Fruit fly (Drosophila melanogaster): ENCODE results near the gene CG8945.

CG8945 gene

DNA sequence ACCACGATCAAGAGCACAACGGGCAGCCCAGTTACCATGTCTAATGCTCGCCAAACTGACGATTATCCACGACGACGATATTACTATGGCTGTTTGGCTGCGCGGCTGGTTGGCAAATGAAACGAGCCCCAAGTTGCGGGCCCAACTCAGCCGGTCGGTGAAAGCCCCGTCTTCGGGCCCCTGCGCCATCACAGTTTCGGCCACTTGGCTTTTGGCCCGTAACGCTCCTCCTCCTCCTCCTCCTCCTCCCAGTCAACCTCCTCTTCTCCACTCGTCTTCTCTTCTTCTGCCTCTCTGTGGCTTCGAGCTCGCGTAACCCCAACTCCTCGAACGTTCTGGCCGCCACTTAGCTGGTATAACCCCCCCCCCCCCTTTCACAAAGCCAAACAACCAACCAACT is at the start of gene CG8945:
TSS of gene CG8945 (minus strand) at position 101 of the 400 bp plus-strand sequence.
- TF ChIP-seq EcR (GFP tag; optimal IDR thresholded peaks at IDR 0.05) (no peak), Dll (optimal IDR thresholded peaks at IDR 0.05) (no peak), pan (optimal IDR thresholded peaks at IDR 0.05) (no peak), usp (GFP tag; optimal IDR thresholded peaks at IDR 0.05) (no peak), psq (optimal IDR thresholded peaks at IDR 0.05) (no peak), CG8478 (optimal IDR thresholded peaks at IDR 0.05) (no peak)

DNA sequence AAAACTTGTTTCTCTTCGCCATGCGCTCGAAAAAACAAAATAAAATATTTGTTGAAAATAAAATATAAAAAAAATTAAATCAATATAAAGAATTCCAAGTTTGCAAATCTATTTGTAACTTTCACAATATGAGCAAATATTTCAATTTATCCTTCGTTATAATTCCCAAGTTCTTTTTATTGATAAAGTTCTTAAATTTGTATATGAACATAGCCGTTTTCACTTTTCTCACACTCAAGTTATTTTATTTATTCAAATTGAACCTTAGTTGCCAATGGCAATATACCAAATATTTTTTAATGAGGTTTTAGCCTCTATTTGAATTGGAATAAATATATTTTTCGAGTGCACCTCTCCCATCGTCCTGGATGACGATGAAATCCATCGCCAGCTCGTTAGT is 45.2 kb upstream of the CG8945 start:
- TF ChIP-seq psq (optimal IDR thresholded peaks at IDR 0.05): no peak

DNA sequence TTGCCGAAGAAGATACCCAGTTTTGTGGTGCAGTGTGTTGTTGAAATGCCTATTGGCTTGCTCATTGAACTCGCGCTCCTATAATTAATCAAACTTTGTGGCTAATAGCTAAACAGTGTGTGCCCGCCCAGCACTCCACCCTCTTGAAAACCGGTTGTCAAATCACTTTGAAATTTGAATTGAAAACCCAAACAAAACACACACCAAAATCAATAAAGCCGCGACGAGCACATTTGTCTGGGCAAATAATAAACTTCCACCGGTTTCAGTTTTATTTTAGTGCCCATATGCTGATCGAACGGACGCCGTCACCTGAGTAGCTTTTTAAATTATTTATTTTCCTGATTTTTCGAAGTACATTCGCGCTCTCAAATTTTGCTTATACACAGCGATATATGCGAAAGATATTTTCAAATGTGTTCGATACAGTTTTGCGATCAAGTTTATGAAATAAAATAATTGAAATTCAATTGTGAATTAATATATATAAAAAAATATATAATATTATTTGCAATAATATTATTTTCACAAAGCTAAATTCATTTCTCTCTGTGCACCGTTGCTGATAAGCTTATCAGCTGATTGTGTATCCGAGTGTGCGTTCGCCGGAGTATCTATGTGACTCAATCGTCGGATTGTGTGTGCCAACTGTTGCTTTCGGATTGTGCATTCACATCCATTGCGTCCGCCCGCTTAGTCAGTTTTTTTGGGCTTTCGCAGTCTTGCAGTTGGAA is 42.4 kb upstream of the CG8945 start:
- TF ChIP-seq Dll (optimal IDR thresholded peaks at IDR 0.05) (no peak), EcR (GFP tag; optimal IDR thresholded peaks at IDR 0.05) (no peak), pan (optimal IDR thresholded peaks at IDR 0.05) (no peak), usp (GFP tag; optimal IDR thresholded peaks at IDR 0.05) (no peak), CG8478 (optimal IDR thresholded peaks at IDR 0.05) (no peak), psq (optimal IDR thresholded peaks at IDR 0.05) (no peak)

DNA sequence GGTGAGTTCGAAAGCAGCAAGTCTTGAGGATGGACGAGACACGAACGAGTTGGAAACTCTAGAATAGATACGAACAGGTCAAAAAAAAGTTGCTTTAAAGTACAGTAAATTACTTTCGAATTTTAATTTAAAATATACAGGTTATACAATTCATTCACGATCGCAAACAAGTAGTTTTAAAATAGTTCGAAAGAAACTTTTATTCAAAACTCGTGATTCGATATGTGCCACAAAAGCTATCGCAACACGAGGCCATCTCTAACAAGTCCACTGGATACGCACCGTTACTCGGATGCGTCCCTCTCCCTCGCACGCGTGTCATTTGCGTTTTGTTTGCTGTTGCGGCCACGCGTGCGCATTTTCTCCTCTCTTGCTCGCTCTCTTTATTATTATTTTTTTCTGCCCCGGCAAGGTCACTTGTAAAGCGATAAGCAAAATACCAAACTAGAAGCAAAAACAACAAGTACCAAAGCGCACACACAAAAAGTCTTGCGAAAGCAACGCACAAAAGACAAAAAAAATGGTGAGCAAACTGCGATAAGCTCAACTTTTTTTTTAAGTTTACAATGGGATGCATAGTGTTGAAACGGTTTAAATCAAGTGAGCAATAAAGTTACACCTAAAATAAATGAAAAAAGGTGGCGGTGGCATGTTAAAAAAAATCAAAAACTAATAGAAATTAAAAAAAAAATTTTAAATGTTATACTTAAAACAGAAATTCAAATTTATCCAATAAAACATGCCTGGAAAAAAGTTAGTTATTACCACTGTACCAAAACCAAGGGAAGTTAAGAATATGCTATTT is 37.7 kb upstream of the CG8945 start:
- no peak for TF ChIP-seq usp (GFP tag; optimal IDR thresholded peaks at IDR 0.05)
- no peak for TF ChIP-seq psq (optimal IDR thresholded peaks at IDR 0.05)
- TF ChIP-seq CG8478 (optimal IDR thresholded peaks at IDR 0.05): no peak
- no peak for TF ChIP-seq Dll (optimal IDR thresholded peaks at IDR 0.05)
- TF ChIP-seq pan (optimal IDR thresholded peaks at IDR 0.05): no peak
- TF ChIP-seq EcR (GFP tag; optimal IDR thresholded peaks at IDR 0.05): no peak

DNA sequence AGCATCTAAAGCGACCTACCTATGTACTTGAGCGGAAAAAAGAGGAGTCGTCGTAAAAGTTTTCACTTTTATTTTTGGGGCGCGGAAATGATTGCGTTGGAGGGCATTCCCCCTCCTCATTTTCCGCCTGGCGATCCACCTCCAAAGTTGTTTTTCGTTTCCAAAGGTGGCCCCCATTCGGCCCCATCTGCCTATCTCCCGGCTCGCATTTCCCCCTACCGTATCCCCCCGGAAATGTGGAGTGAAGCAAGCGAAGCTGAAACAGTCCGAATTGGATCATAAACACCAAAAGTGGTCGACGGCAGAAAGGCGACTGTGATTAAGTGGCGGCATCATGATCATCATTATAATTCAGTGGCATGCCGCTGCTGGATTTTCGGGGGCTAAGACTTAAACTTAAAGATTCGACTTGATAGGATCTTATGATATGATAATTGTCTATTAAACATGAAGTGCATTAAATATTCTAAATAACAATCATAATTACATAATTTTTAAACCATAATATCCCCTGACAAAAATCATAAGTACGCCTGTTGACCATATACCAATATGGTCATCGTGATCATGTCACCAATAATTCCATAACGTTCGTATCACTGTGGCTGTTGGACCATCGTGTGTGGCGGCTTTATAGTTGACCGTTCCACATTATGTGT is 36.2 kb upstream of the CG8945 start:
- TF ChIP-seq Dll (optimal IDR thresholded peaks at IDR 0.05) (no peak), psq (optimal IDR thresholded peaks at IDR 0.05) (no peak), usp (GFP tag; optimal IDR thresholded peaks at IDR 0.05) (no peak), pan (optimal IDR thresholded peaks at IDR 0.05) (no peak), EcR (GFP tag; optimal IDR thresholded peaks at IDR 0.05) (no peak), CG8478 (optimal IDR thresholded peaks at IDR 0.05) (no peak)

DNA sequence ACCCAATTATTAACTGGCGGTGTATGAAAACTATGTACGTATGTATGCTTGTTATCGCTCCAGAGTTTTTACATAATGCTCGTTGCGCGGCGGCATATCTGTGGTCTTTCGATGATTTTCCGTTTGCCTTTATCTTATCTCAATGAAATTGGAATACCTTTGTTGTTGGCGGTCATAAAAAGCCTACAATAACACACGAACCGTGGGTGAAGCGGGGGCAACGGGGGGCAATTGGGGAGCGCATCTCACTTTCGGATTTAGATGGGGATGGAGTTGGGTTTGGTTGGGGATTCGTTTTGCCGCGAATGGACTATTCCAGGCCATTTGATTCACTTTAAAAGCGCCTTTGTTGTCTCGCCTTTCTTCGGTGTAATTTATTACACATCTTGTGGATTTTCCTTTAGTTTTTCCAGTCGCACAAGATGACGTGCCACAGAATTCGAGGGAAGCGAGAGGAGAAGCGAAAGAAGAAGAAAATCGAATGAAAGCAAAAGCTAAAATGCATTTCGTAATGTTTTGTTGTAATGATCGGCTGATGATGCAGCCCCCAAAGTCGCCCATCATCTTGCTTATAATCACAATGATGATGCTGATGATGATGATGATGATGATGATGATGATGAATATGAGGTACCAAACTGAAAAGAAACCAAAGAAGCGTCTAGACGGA is 35.1 kb upstream of the CG8945 start:
- TF ChIP-seq CG8478 (optimal IDR thresholded peaks at IDR 0.05) (no peak), pan (optimal IDR thresholded peaks at IDR 0.05) (no peak), usp (GFP tag; optimal IDR thresholded peaks at IDR 0.05) (no peak), Dll (optimal IDR thresholded peaks at IDR 0.05) (no peak), psq (optimal IDR thresholded peaks at IDR 0.05) (no peak), EcR (GFP tag; optimal IDR thresholded peaks at IDR 0.05) (no peak)

dm6 chrX:17121600-17121999 is 34.1 kb upstream of the CG8945 start:
- TF ChIP-seq psq (optimal IDR thresholded peaks at IDR 0.05) (no peak), CG8478 (optimal IDR thresholded peaks at IDR 0.05) (no peak)

DNA sequence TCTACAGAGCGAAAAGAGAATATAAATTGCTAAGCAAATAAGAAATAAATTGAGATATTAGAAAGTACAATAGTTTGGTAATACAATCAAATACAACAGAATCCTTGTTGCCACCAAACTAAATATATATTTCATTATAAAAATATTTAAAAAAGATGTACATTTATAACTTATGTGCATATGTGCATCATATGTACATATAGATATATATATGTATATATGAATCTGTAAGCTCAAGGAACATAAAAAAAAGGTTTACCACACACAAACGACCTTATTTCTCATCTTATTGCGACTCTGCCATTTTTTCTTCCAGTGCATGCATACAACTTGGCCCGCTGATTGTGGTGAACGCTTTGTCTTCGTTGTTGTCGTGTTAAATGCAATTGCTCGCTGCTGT is 25.8 kb upstream of the CG8945 start:
- TF ChIP-seq usp (GFP tag; optimal IDR thresholded peaks at IDR 0.05) (no peak), EcR (GFP tag; optimal IDR thresholded peaks at IDR 0.05) (no peak), pan (optimal IDR thresholded peaks at IDR 0.05) (no peak), CG8478 (optimal IDR thresholded peaks at IDR 0.05) (no peak), Dll (optimal IDR thresholded peaks at IDR 0.05) (no peak), psq (optimal IDR thresholded peaks at IDR 0.05) (no peak)

- TF ChIP-seq EcR (GFP tag; optimal IDR thresholded peaks at IDR 0.05): peak in 1 of 2 experiments; percentile 66
- no peak for TF ChIP-seq pan (optimal IDR thresholded peaks at IDR 0.05)
These were observed 24.8 kb upstream of the CG8945 start for dm6 chrX:17111958-17112953.

DNA sequence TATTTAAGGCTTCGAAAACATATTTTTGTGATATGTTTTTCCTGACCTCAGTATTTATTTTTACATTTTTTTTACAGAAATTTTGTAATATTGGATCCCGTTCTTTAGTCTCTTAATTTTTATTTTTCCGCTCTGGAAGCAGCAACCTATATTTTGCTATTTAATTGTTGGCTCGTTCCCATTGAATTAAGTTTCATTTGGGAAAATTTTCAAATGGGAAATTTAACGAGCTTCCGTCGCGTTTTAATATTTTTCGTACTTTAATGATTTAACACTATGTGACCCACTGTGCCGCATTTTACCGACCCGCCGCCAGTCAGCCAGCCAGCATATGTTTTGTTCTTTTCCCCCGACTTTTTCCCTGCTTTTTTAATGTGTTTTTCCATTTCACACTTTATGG is 23.8 kb upstream of the CG8945 start:
- no peak for TF ChIP-seq Dll (optimal IDR thresholded peaks at IDR 0.05)
- TF ChIP-seq psq (optimal IDR thresholded peaks at IDR 0.05): no peak
- no peak for TF ChIP-seq EcR (GFP tag; optimal IDR thresholded peaks at IDR 0.05)
- no peak for TF ChIP-seq CG8478 (optimal IDR thresholded peaks at IDR 0.05)
- TF ChIP-seq pan (optimal IDR thresholded peaks at IDR 0.05): no peak
- no peak for TF ChIP-seq usp (GFP tag; optimal IDR thresholded peaks at IDR 0.05)

DNA sequence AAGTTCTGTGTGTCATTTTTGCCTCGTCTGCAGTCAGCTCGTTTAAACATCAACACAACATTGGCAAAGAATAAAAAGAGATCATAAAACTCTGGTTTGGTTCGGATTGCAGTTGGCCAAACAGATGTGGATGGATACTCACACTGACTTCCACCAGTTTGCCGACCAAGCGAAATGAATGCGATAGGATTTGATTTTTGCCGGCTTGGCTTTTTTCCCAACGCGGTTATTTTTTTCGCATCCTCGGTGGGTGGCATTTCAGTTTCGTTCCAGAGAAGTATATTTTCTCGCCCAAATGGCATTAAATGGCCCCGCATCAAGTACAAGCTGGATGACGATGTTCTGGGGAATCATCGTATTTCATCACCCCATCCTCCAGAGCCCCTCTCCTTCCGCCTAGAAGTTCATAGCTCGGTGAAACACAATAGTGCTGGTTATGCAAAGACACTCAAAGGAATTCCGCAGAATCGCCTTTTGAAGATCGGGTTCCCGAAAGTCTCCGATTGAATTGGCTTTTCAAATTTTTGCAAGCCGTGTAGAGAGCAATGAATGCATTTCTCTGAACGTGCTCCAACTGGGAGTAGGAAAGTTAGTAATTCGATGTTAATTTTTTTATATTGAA is 23.2 kb upstream of the CG8945 start:
- no peak for TF ChIP-seq EcR (GFP tag; optimal IDR thresholded peaks at IDR 0.05)
- TF ChIP-seq pan (optimal IDR thresholded peaks at IDR 0.05): no peak
- no peak for TF ChIP-seq Dll (optimal IDR thresholded peaks at IDR 0.05)
- no peak for TF ChIP-seq usp (GFP tag; optimal IDR thresholded peaks at IDR 0.05)
- TF ChIP-seq psq (optimal IDR thresholded peaks at IDR 0.05): no peak
- TF ChIP-seq CG8478 (optimal IDR thresholded peaks at IDR 0.05): no peak
